Fruit fly (Drosophila melanogaster): ENCODE results near the gene ppk31.
A peak's percentile ranks its signal among the peaks of the same experiment; 100 is the strongest.

ppk31 gene

dm6 chr3R:27129580-27130385 lies 33.1 kb upstream of the ppk31 start:
- peak; percentile 16 for TF ChIP-seq CG32264 (GFP tag; optimal IDR thresholded peaks at IDR 0.05)
- no peak for TF ChIP-seq usp (GFP tag; optimal IDR thresholded peaks at IDR 0.05)
- peak; percentile 64 for TF ChIP-seq rgr (GFP tag; optimal IDR thresholded peaks at IDR 0.05)
- no peak for TF ChIP-seq dsf (GFP tag; optimal IDR thresholded peaks at IDR 0.05; ENCODE audit: borderline replicate concordance)
- no peak for TF ChIP-seq Mio (GFP tag; optimal IDR thresholded peaks at IDR 0.05)
- peak; percentile 29 for TF ChIP-seq dmrt93B (GFP tag; optimal IDR thresholded peaks at IDR 0.05)
- no peak for TF ChIP-seq CrebA (GFP tag; optimal IDR thresholded peaks at IDR 0.05; ENCODE audit: borderline replicate concordance)
- TF ChIP-seq dl (GFP tag; optimal IDR thresholded peaks at IDR 0.05; ENCODE audit: insufficient read depth in 1 of 2, partially characterized antibody in 2 of 2): no peak
- TF ChIP-seq CG9705 (GFP tag; optimal IDR thresholded peaks at IDR 0.05): no peak
- TF ChIP-seq HLH106 (tag; optimal IDR thresholded peaks at IDR 0.05): peak; percentile 66
- TF ChIP-seq Rel (GFP tag; optimal IDR thresholded peaks at IDR 0.05): peak; percentile 82
- peak; percentile 62 for TF ChIP-seq Rel (tag; optimal IDR thresholded peaks at IDR 0.05)
- peak; percentile 62 for TF ChIP-seq woc (GFP tag; optimal IDR thresholded peaks at IDR 0.05)
- peak; percentile 65 for TF ChIP-seq ey (GFP tag; optimal IDR thresholded peaks at IDR 0.05)
- no peak for TF ChIP-seq Myc (optimal IDR thresholded peaks at IDR 0.05)
- peak; percentile 61 for TF ChIP-seq br (GFP tag; optimal IDR thresholded peaks at IDR 0.05)
- TF ChIP-seq Jra (GFP tag; optimal IDR thresholded peaks at IDR 0.05): peak; percentile 66
- no peak for TF ChIP-seq Dfd (GFP tag; optimal IDR thresholded peaks at IDR 0.05)
- no peak for TF ChIP-seq Abd-B (GFP tag; optimal IDR thresholded peaks at IDR 0.05)
- TF ChIP-seq psq (GFP tag; optimal IDR thresholded peaks at IDR 0.05): peak; percentile 73
- peak; percentile 60 for TF ChIP-seq OdsH (GFP tag; optimal IDR thresholded peaks at IDR 0.05)
- no peak for TF ChIP-seq N (GFP tag; optimal IDR thresholded peaks at IDR 0.05)
- peak; percentile 82 for TF ChIP-seq Hr83 (GFP tag; optimal IDR thresholded peaks at IDR 0.05; ENCODE audit: poor library complexity, severe bottlenecking)
- peak; percentile 23 for TF ChIP-seq Dif (GFP tag; optimal IDR thresholded peaks at IDR 0.05; ENCODE audit: partially characterized antibody)
- peak; percentile 75 for TF ChIP-seq fru (GFP tag; optimal IDR thresholded peaks at IDR 0.05)
- no peak for TF ChIP-seq Hr78 (GFP tag; optimal IDR thresholded peaks at IDR 0.05)
- TF ChIP-seq h (GFP tag; optimal IDR thresholded peaks at IDR 0.05): peak; percentile 79
- TF ChIP-seq jim (GFP tag; optimal IDR thresholded peaks at IDR 0.05): peak; percentile 82
- no peak for TF ChIP-seq GATAd (GFP tag; optimal IDR thresholded peaks at IDR 0.05)
- TF ChIP-seq sage (GFP tag; optimal IDR thresholded peaks at IDR 0.05): peak; percentile 2
- TF ChIP-seq Vsx2 (GFP tag; optimal IDR thresholded peaks at IDR 0.05; ENCODE audit: partially characterized antibody): peak; percentile 30
- TF ChIP-seq Hnf4 (GFP tag; optimal IDR thresholded peaks at IDR 0.05): peak; percentile 31
- TF ChIP-seq sv (GFP tag; optimal IDR thresholded peaks at IDR 0.05): no peak
- no peak for TF ChIP-seq tai (GFP tag; optimal IDR thresholded peaks at IDR 0.05)
- peak; percentile 60 for TF ChIP-seq Sp1 (GFP tag; optimal IDR thresholded peaks at IDR 0.05)
- TF ChIP-seq lola (GFP tag; optimal IDR thresholded peaks at IDR 0.05): no peak
- no peak for TF ChIP-seq brk (GFP tag; optimal IDR thresholded peaks at IDR 0.05)
- no peak for TF ChIP-seq pan (optimal IDR thresholded peaks at IDR 0.05)
- TF ChIP-seq foxo (GFP tag; optimal IDR thresholded peaks at IDR 0.05): peak in 1 of 2 experiments; percentile 75

- no peak for TF ChIP-seq br (GFP tag; optimal IDR thresholded peaks at IDR 0.05)
- TF ChIP-seq Dif (GFP tag; optimal IDR thresholded peaks at IDR 0.05; ENCODE audit: partially characterized antibody): peak; percentile 35
- no peak for TF ChIP-seq OdsH (GFP tag; optimal IDR thresholded peaks at IDR 0.05)
- TF ChIP-seq h (GFP tag; optimal IDR thresholded peaks at IDR 0.05): no peak
- no peak for TF ChIP-seq woc (GFP tag; optimal IDR thresholded peaks at IDR 0.05)
- TF ChIP-seq dmrt93B (GFP tag; optimal IDR thresholded peaks at IDR 0.05): no peak
- TF ChIP-seq foxo (GFP tag; optimal IDR thresholded peaks at IDR 0.05): no peak
- TF ChIP-seq tai (GFP tag; optimal IDR thresholded peaks at IDR 0.05): no peak
- TF ChIP-seq GATAd (GFP tag; optimal IDR thresholded peaks at IDR 0.05): no peak
- no peak for TF ChIP-seq Rel (GFP tag; optimal IDR thresholded peaks at IDR 0.05)
- TF ChIP-seq Rel (tag; optimal IDR thresholded peaks at IDR 0.05): peak; percentile 94
- no peak for TF ChIP-seq usp (GFP tag; optimal IDR thresholded peaks at IDR 0.05)
- no peak for TF ChIP-seq dsf (GFP tag; optimal IDR thresholded peaks at IDR 0.05; ENCODE audit: borderline replicate concordance)
- TF ChIP-seq Mio (GFP tag; optimal IDR thresholded peaks at IDR 0.05): no peak
- no peak for TF ChIP-seq sage (GFP tag; optimal IDR thresholded peaks at IDR 0.05)
- no peak for TF ChIP-seq sv (GFP tag; optimal IDR thresholded peaks at IDR 0.05)
- no peak for TF ChIP-seq Abd-B (GFP tag; optimal IDR thresholded peaks at IDR 0.05)
Measured at dm6 chr3R:27130551-27131161, 32.3 kb upstream of the ppk31 start.

Data from whole organism, wandering third instar larva.